Fruit fly (Drosophila melanogaster): Measurements from ENCODE around the gene CG4884.
A peak's percentile ranks its signal among the peaks of the same experiment; 100 is the strongest.

The CG4884 gene

dm6 chr3R:27937752-27938694 is 21.0 kb downstream of the CG4884 start, which contains the start of the genes NSD and BOD1 (continued):
- TF ChIP-seq Ets21C (GFP tag; optimal IDR thresholded peaks at IDR 0.05), result no peak
- TF ChIP-seq Hr39 (GFP tag; optimal IDR thresholded peaks at IDR 0.05), result peak; percentile 3
- no peak for TF ChIP-seq spab (GFP tag; optimal IDR thresholded peaks at IDR 0.05)
- TF ChIP-seq Met (GFP tag; optimal IDR thresholded peaks at IDR 0.05), result no peak
- TF ChIP-seq CG6792 (GFP tag; optimal IDR thresholded peaks at IDR 0.05), result peak; percentile 28
- peak; percentile 61 for TF ChIP-seq CG32006 (GFP tag; optimal IDR thresholded peaks at IDR 0.05)
- TF ChIP-seq CG4318 (GFP tag; optimal IDR thresholded peaks at IDR 0.05), result no peak
- peak; percentile 46; the same call in 1 of the 2 replicates for TF ChIP-seq CG11294 (GFP tag; IDR thresholded peaks at IDR 0.05)
- TF ChIP-seq Eip78C (GFP tag), result no peak
- TF ChIP-seq CG9139 (GFP tag; optimal IDR thresholded peaks at IDR 0.05), result no peak
- TF ChIP-seq CG16779 (tag; optimal IDR thresholded peaks at IDR 0.05), result no peak
- no peak for TF ChIP-seq vri (GFP tag; optimal IDR thresholded peaks at IDR 0.05)

- TF ChIP-seq CG4318 (GFP tag; optimal IDR thresholded peaks at IDR 0.05), result no peak
- TF ChIP-seq CG8319 (GFP tag; optimal IDR thresholded peaks at IDR 0.05), result no peak
- TF ChIP-seq fd85E (GFP tag; optimal IDR thresholded peaks at IDR 0.05), result no peak
- no peak for TF ChIP-seq esn (GFP tag; optimal IDR thresholded peaks at IDR 0.05)
- TF ChIP-seq CG8632 (GFP tag; optimal IDR thresholded peaks at IDR 0.05), result no peak
- TF ChIP-seq pdm3 (GFP tag; optimal IDR thresholded peaks at IDR 0.05), result no peak
- no peak for TF ChIP-seq CG6276 (GFP tag; optimal IDR thresholded peaks at IDR 0.05)
- no peak for TF ChIP-seq vri (GFP tag; optimal IDR thresholded peaks at IDR 0.05)
- no peak for TF ChIP-seq fkh (GFP tag; optimal IDR thresholded peaks at IDR 0.05)
- no peak for TF ChIP-seq Gug (GFP tag; IDR thresholded peaks at IDR 0.05)
- TF ChIP-seq dsx (GFP tag; optimal IDR thresholded peaks at IDR 0.05; ENCODE audit: poor library complexity, severe bottlenecking), result no peak
- TF ChIP-seq Met (GFP tag; optimal IDR thresholded peaks at IDR 0.05), result no peak
- TF ChIP-seq CG31627 (GFP tag; optimal IDR thresholded peaks at IDR 0.05), result no peak
- TF ChIP-seq Sox102F (GFP tag; optimal IDR thresholded peaks at IDR 0.05), result no peak
- TF ChIP-seq lz (GFP tag; optimal IDR thresholded peaks at IDR 0.05), result no peak
- no peak for TF ChIP-seq salr (GFP tag; optimal IDR thresholded peaks at IDR 0.05)
Observed at dm6 chr3R:27931461-27931860, 27.6 kb downstream of the CG4884 start.

DNA sequence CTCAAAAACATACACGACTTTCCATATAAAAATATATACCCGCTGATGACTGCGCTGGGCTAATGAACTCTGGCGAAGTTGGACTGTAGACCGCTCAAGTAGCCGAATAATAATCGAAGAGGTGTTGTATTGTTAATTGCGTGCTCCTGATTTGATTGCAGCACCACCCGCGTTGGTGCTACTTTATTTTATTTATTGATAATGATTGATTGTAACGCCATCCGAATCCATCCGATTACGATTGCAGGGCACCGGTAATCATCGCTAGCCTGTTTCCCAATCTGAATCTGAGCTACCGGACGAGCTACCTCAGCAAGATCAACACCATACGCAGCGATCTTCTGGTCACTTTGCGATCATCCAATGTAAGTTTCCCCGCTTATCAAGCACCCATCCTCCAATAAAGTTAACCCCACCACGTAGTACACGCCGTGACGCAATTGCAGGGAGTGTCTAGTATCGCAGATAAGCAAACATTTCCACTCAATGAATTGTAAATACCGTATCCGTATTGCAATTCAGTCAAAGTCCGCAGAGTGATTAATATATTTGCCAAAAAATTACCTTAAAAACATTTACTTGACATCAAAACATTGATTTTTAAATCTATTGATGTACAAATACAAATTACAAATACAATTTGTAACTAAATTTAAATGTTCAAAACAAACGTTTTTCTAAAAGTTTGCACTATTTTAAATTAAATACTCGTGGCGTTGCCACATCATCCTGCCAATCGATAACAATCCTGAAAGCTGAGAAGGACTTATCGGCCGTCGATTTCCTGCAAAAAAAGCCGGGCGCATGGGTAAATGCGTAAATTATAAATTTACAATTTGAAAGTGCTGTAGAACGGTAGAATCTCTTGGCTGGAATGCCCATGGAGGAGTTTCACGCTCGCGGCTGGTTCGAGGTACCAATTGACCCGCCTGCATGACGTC is 29.8 kb downstream of the CG4884 start:
- TF ChIP-seq Sox102F (GFP tag; optimal IDR thresholded peaks at IDR 0.05), result no peak
- TF ChIP-seq CG11294 (GFP tag; IDR thresholded peaks at IDR 0.05), result no peak
- TF ChIP-seq Ets21C (GFP tag; optimal IDR thresholded peaks at IDR 0.05), result no peak
- TF ChIP-seq CG1621 (tag; optimal IDR thresholded peaks at IDR 0.05), result no peak
- peak; percentile 1 for TF ChIP-seq CG6854 (GFP tag; optimal IDR thresholded peaks at IDR 0.05)
- TF ChIP-seq CG8119 (GFP tag; IDR thresholded peaks at IDR 0.05), result no peak
- no peak for TF ChIP-seq CG9139 (GFP tag; optimal IDR thresholded peaks at IDR 0.05)
- TF ChIP-seq Sox14 (GFP tag; optimal IDR thresholded peaks at IDR 0.05), result no peak
- no peak for TF ChIP-seq pdm3 (GFP tag; optimal IDR thresholded peaks at IDR 0.05)
- no peak for TF ChIP-seq CG8319 (GFP tag; optimal IDR thresholded peaks at IDR 0.05)
- TF ChIP-seq CG3919 (GFP tag; optimal IDR thresholded peaks at IDR 0.05), result no peak
- TF ChIP-seq CG6808 (GFP tag; optimal IDR thresholded peaks at IDR 0.05), result no peak
- TF ChIP-seq Gug (GFP tag; IDR thresholded peaks at IDR 0.05), result no peak
- TF ChIP-seq cyc (GFP tag; optimal IDR thresholded peaks at IDR 0.05), result no peak
- peak; percentile 13 for TF ChIP-seq Eip78C (GFP tag)
- TF ChIP-seq Eip75B (GFP tag; optimal IDR thresholded peaks at IDR 0.05), result no peak
- peak; percentile 42 for TF ChIP-seq CG16779 (tag; optimal IDR thresholded peaks at IDR 0.05)
- no peak for TF ChIP-seq Hr38 (GFP tag; optimal IDR thresholded peaks at IDR 0.05)
- TF ChIP-seq acj6 (GFP tag; optimal IDR thresholded peaks at IDR 0.05), result no peak
- TF ChIP-seq achi (GFP tag; optimal IDR thresholded peaks at IDR 0.05), result no peak
- peak; percentile 13 for TF ChIP-seq CG6276 (GFP tag; optimal IDR thresholded peaks at IDR 0.05)
- TF ChIP-seq fd59A (GFP tag; optimal IDR thresholded peaks at IDR 0.05), result no peak
- no peak for TF ChIP-seq Hr39 (GFP tag; optimal IDR thresholded peaks at IDR 0.05)
- TF ChIP-seq Blimp-1 (GFP tag; optimal IDR thresholded peaks at IDR 0.05), result no peak
- TF ChIP-seq Hr4 (GFP tag; optimal IDR thresholded peaks at IDR 0.05), result no peak
- TF ChIP-seq svp (GFP tag), result peak; percentile 87
- TF ChIP-seq spab (GFP tag; optimal IDR thresholded peaks at IDR 0.05), result no peak
- no peak for TF ChIP-seq Smox (GFP tag; optimal IDR thresholded peaks at IDR 0.05)
- no peak for TF ChIP-seq CG11762 (GFP tag; optimal IDR thresholded peaks at IDR 0.05; ENCODE audit: insufficient read depth)
